Worm (Caenorhabditis elegans): ENCODE data around the gene C09F9.1.

DNA sequence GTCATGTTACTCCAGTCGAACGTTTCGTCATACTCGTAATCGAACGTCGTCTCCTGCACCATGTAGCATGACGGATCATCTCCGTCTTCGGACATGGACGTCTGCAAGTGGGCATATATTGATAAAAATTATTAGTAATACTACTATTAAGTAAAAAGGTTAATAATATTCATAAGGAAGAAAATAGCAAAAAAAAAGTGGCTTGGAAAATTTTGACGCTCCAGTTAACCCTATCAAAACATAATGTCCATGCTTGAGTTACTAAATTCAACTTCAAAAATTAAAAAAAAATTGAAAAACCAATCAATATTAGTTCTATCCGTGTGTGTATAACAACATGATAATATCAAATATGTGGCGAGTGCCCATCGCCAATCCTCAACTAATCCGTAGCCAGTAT, 41.0 kb downstream of the C09F9.1 start, which contains the start of gene npr-34:
- TF ChIP-seq nhr-12 (tag; optimal IDR thresholded peaks at IDR 0.05): no peak
- TF ChIP-seq snpc-4 (tag; optimal IDR thresholded peaks at IDR 0.05): no peak
- TF ChIP-seq unc-39 (tag; optimal IDR thresholded peaks at IDR 0.05): no peak
- TF ChIP-seq elt-3 (tag; optimal IDR thresholded peaks at IDR 0.05): no peak
- no peak for TF ChIP-seq ceh-39 (tag; optimal IDR thresholded peaks at IDR 0.05)
- TF ChIP-seq ceh-83 (GFP tag; optimal IDR thresholded peaks at IDR 0.05): no peak
- no peak for TF ChIP-seq ham-2 (GFP tag; optimal IDR thresholded peaks at IDR 0.05)
- TF ChIP-seq nhr-76 (tag; optimal IDR thresholded peaks at IDR 0.05): no peak
- no peak for TF ChIP-seq mep-1 (tag; optimal IDR thresholded peaks at IDR 0.05)
- no peak for TF ChIP-seq ztf-11 (tag; optimal IDR thresholded peaks at IDR 0.05)
- TF ChIP-seq blmp-1 (tag; optimal IDR thresholded peaks at IDR 0.05): no peak
- TF ChIP-seq pha-4 (tag; optimal IDR thresholded peaks at IDR 0.05): no peak
- TF ChIP-seq ceh-43 (GFP tag; optimal IDR thresholded peaks at IDR 0.05): no peak
- TF ChIP-seq elt-1 (tag; optimal IDR thresholded peaks at IDR 0.05; ENCODE audit: borderline replicate concordance, insufficient read depth): no peak

Data from whole organism, mixed stage, embryonic.